Fruit fly (Drosophila melanogaster) whole organism, embryonic: ENCODE measurements around the gene Ilp6.

Experiments used
- CG10543 ChIP-seq: fragments of 200-800 bp; sonication (Bioruptor generic); optimal IDR thresholded peaks from 3 replicates; lab custom pipeline; 2017; ENCODE audit warnings: missing biosample characterization, mild to moderate bottlenecking, missing genetic modification characterization, moderate library complexity
- CG11504 ChIP-seq: fragments of 200-800 bp; sonication (Bioruptor generic); optimal IDR thresholded peaks from 3 replicates; lab custom pipeline; 2019; ENCODE audit warnings: missing biosample characterization, mild to moderate bottlenecking, missing genetic modification characterization, moderate library complexity
- CG1233 ChIP-seq: fragments of 200-800 bp; sonication (Bioruptor generic); optimal IDR thresholded peaks from 4 replicates; lab custom pipeline; 2018; ENCODE audit warnings: missing biosample characterization, mild to moderate bottlenecking, missing genetic modification characterization
- CG16813 ChIP-seq: fragments of 200-800 bp; sonication (Bioruptor generic); IDR thresholded peaks from 3 replicates; pipeline ENCODE4 v1.3.6; 2022; ENCODE audit warnings: missing biosample characterization, missing genetic modification characterization; ENCODE audit not compliant: partially characterized antibody
- CG17361 ChIP-seq: fragments of 200-800 bp; sonication (Bioruptor generic); IDR thresholded peaks from 3 replicates; pipeline ENCODE4 v1.3.6; 2022; ENCODE audit warnings: missing biosample characterization, missing genetic modification characterization
- CG17912 ChIP-seq: fragments of 200-800 bp; sonication (Bioruptor generic); optimal IDR thresholded peaks from 2 replicates; lab custom pipeline; 2018; ENCODE audit warnings: missing biosample characterization, mild to moderate bottlenecking, missing genetic modification characterization
- CG18262 ChIP-seq: fragments of 200-800 bp; optimal IDR thresholded peaks from 3 replicates; lab custom pipeline; 2019; ENCODE audit warnings: missing biosample characterization, mild to moderate bottlenecking, missing genetic modification characterization, moderate library complexity
- CG2116 ChIP-seq: fragments of 200-800 bp; sonication (Bioruptor generic); optimal IDR thresholded peaks from 3 replicates; lab custom pipeline; 2018; ENCODE audit warnings: missing biosample characterization, mild to moderate bottlenecking, missing genetic modification characterization
- CG34224 ChIP-seq: fragments of 200-800 bp; sonication (Bioruptor generic); IDR thresholded peaks from 3 replicates; pipeline ENCODE4 v1.3.6; 2022; ENCODE audit warnings: missing biosample characterization, missing genetic modification characterization; ENCODE audit not compliant: partially characterized antibody
- CG5180 ChIP-seq: fragments of 200-800 bp; sonication (Bioruptor generic); optimal IDR thresholded peaks from 3 replicates; lab custom pipeline; 2017; ENCODE audit warnings: missing biosample characterization, missing genetic modification characterization, mild to moderate bottlenecking, moderate library complexity, missing genetic modification reagents
- CG5245 ChIP-seq: fragments of 200-800 bp; sonication (Bioruptor generic); optimal IDR thresholded peaks from 3 replicates; lab custom pipeline; 2016; ENCODE audit warnings: missing biosample characterization, missing genetic modification characterization
- CG6854 ChIP-seq: fragments of 200-800 bp; sonication (Bioruptor generic); optimal IDR thresholded peaks from 3 replicates; lab custom pipeline; 2017; ENCODE audit warnings: missing biosample characterization, mild to moderate bottlenecking, missing genetic modification characterization
- CG7357 ChIP-seq: fragments of 200-800 bp; sonication (Bioruptor generic); IDR thresholded peaks from 3 replicates; pipeline ENCODE4 v1.3.6; 2022; ENCODE audit warnings: missing biosample characterization, missing genetic modification characterization
- CG8359 ChIP-seq: fragments of 200-800 bp; sonication (Bioruptor generic); optimal IDR thresholded peaks from 2 replicates; lab custom pipeline; 2017; ENCODE audit warnings: missing biosample characterization, mild to moderate bottlenecking, missing genetic modification characterization, borderline replicate concordance
- CG9609 ChIP-seq: fragments of 200-800 bp; sonication (Bioruptor generic); optimal IDR thresholded peaks from 3 replicates; lab custom pipeline; 2016; ENCODE audit warnings: missing biosample characterization, missing genetic modification characterization
- CG9932 ChIP-seq: fragments of 200-800 bp; sonication (Bioruptor generic); IDR thresholded peaks from 2 replicates; pipeline ENCODE4 v1.3.6; 2022; ENCODE audit warnings: missing biosample characterization, missing genetic modification characterization
- Deaf1 ChIP-seq: fragments of 200-800 bp; optimal IDR thresholded peaks from 3 replicates; lab custom pipeline; 2019; ENCODE audit warnings: missing biosample characterization, mild to moderate bottlenecking, missing genetic modification characterization, moderate library complexity
- Dip3 ChIP-seq: fragments of 200-800 bp; sonication (Bioruptor generic); optimal IDR thresholded peaks from 3 replicates; lab custom pipeline; 2016; ENCODE audit warnings: missing biosample characterization, missing genetic modification characterization
- Elba2 ChIP-seq: fragments of 200-800 bp; sonication (Bioruptor generic); optimal IDR thresholded peaks from 3 replicates; lab custom pipeline; 2016; ENCODE audit warnings: missing biosample characterization, missing genetic modification characterization
- H2.0 ChIP-seq: fragments of 200-800 bp; sonication (Bioruptor generic); IDR thresholded peaks from 2 replicates; pipeline ENCODE4 v1.3.6; 2022; ENCODE audit warnings: missing biosample characterization, missing genetic modification characterization
- Hr51 ChIP-seq, 2 experiments: fragments of 200-800 bp; sonication (Bioruptor generic); optimal IDR thresholded peaks; 2 replicates in 1 of 2; 3 replicates in 1 of 2; lab custom pipeline; 2016 to 2018; ENCODE audit warnings: missing biosample characterization in 2 of 2, missing genetic modification characterization in 2 of 2, mild to moderate bottlenecking in 1 of 2, moderate library complexity in 1 of 2
- Oli ChIP-seq: fragments of 200-800 bp; sonication (Bioruptor generic); optimal IDR thresholded peaks from 2 replicates; lab custom pipeline; 2018; ENCODE audit warnings: missing biosample characterization, mild to moderate bottlenecking, missing genetic modification characterization, moderate library complexity
- PHDP ChIP-seq: fragments of 200-800 bp; sonication (Bioruptor generic); optimal IDR thresholded peaks from 3 replicates; lab custom pipeline; 2018; ENCODE audit warnings: missing biosample characterization, mild to moderate bottlenecking, missing genetic modification characterization, moderate library complexity
- Ptx1 ChIP-seq: fragments of 200-800 bp; sonication (Bioruptor generic); IDR thresholded peaks from 2 replicates; pipeline ENCODE4 v1.3.6; 2022; ENCODE audit warnings: missing biosample characterization, missing genetic modification characterization
- Sry-δ ChIP-seq: fragments of 200-800 bp; sonication (Bioruptor generic); optimal IDR thresholded peaks from 2 replicates; lab custom pipeline; 2016; ENCODE audit warnings: missing biosample characterization, missing genetic modification characterization
- Xrp1 ChIP-seq: fragments of 200-800 bp; sonication (Bioruptor generic); IDR thresholded peaks from 2 replicates; pipeline ENCODE4 v1.3.6; 2022; ENCODE audit warnings: missing biosample characterization, missing genetic modification characterization
- bcd ChIP-seq: fragments of 200-800 bp; sonication (Bioruptor generic); optimal IDR thresholded peaks from 2 replicates; lab custom pipeline; 2017; ENCODE audit warnings: missing biosample characterization, mild to moderate bottlenecking, missing genetic modification characterization
- cad ChIP-seq: fragments of >200 bp; optimal IDR thresholded peaks from 2 replicates; lab custom pipeline; 2017; ENCODE audit warnings: missing biosample characterization, missing genetic modification characterization
- ewg ChIP-seq: fragments of 200-800 bp; sonication (Bioruptor generic); optimal IDR thresholded peaks from 3 replicates; lab custom pipeline; 2017; ENCODE audit warnings: mild to moderate bottlenecking, missing biosample characterization, missing genetic modification reagents, missing genetic modification characterization
- fd64A ChIP-seq: fragments of 200-800 bp; sonication (Bioruptor generic); optimal IDR thresholded peaks from 3 replicates; lab custom pipeline; 2018; ENCODE audit warnings: missing biosample characterization, mild to moderate bottlenecking, missing genetic modification characterization
- fru ChIP-seq: fragments of >200 bp; optimal IDR thresholded peaks from 2 replicates; lab custom pipeline; 2017
- grau ChIP-seq: fragments of 200-800 bp; optimal IDR thresholded peaks from 3 replicates; lab custom pipeline; 2019; ENCODE audit warnings: missing biosample characterization, mild to moderate bottlenecking, missing genetic modification characterization, moderate library complexity
- grn ChIP-seq: fragments of 200-800 bp; sonication (Bioruptor generic); optimal IDR thresholded peaks from 3 replicates; lab custom pipeline; 2017; ENCODE audit warnings: missing biosample characterization, missing genetic modification characterization
- gsb ChIP-seq: fragments of 200-800 bp; sonication (Bioruptor generic); IDR thresholded peaks from 2 replicates; pipeline ENCODE4 v1.3.6; 2022; ENCODE audit warnings: missing biosample characterization, missing genetic modification characterization
- gt ChIP-seq: fragments of 200-800 bp; sonication (Bioruptor generic); IDR thresholded peaks from 2 replicates; pipeline ENCODE4 v1.3.6; 2022; ENCODE audit warnings: missing biosample characterization, missing genetic modification characterization
- inv ChIP-seq: fragments of 200-800 bp; sonication (Bioruptor generic); IDR thresholded peaks from 2 replicates; pipeline ENCODE4 v1.3.6; 2022; ENCODE audit warnings: missing biosample characterization, missing genetic modification characterization; ENCODE audit not compliant: partially characterized antibody
- jing ChIP-seq: fragments of 200-800 bp; sonication (Bioruptor generic); optimal IDR thresholded peaks from 2 replicates; lab custom pipeline; 2018; ENCODE audit warnings: missing biosample characterization, mild to moderate bottlenecking, missing genetic modification characterization
- nerfin-2 ChIP-seq: fragments of 200-800 bp; sonication (Bioruptor generic); IDR thresholded peaks from 2 replicates; pipeline ENCODE4 v1.3.6; 2022; ENCODE audit warnings: missing biosample characterization, missing genetic modification characterization; ENCODE audit not compliant: partially characterized antibody
- odd ChIP-seq: fragments of 200-800 bp; sonication (Bioruptor generic); optimal IDR thresholded peaks from 2 replicates; lab custom pipeline; 2017; ENCODE audit warnings: missing biosample characterization, mild to moderate bottlenecking, missing genetic modification characterization
- otp ChIP-seq: fragments of 200-800 bp; sonication (Bioruptor generic); IDR thresholded peaks from 3 replicates; pipeline ENCODE4, ENCODE4 v1.3.6; 2022; ENCODE audit warnings: missing biosample characterization, missing genetic modification characterization
- sens-2 ChIP-seq: fragments of 200-800 bp; sonication (Bioruptor generic); IDR thresholded peaks from 2 replicates; pipeline ENCODE4 v1.3.6; 2022; ENCODE audit warnings: missing biosample characterization, missing genetic modification characterization
- sisA ChIP-seq: fragments of 200-800 bp; sonication (Bioruptor generic); IDR thresholded peaks from 2 replicates; pipeline ENCODE4 v1.3.6; 2022; ENCODE audit warnings: missing biosample characterization, missing genetic modification characterization
- tna ChIP-seq: fragments of 200-800 bp; sonication (Bioruptor generic); IDR thresholded peaks from 2 replicates; pipeline ENCODE4 v1.3.6; 2022; ENCODE audit warnings: missing biosample characterization, missing genetic modification characterization; ENCODE audit not compliant: partially characterized antibody
- trem ChIP-seq: fragments of 200-800 bp; optimal IDR thresholded peaks from 3 replicates; lab custom pipeline; 2019; ENCODE audit warnings: missing biosample characterization, mild to moderate bottlenecking, missing genetic modification characterization, moderate library complexity
- unc-4 ChIP-seq: fragments of 200-800 bp; sonication (Bioruptor generic); IDR thresholded peaks from 2 replicates; pipeline ENCODE4 v1.3.6; 2022; ENCODE audit warnings: missing biosample characterization, missing genetic modification characterization; ENCODE audit not compliant: partially characterized antibody
- yki ChIP-seq: fragments of >200 bp; optimal IDR thresholded peaks from 3 replicates; lab custom pipeline; 2018
- zen ChIP-seq: fragments of 200-800 bp; sonication (Bioruptor generic); optimal IDR thresholded peaks from 3 replicates; lab custom pipeline; 2018; ENCODE audit warnings: missing biosample characterization, mild to moderate bottlenecking, missing genetic modification characterization, moderate library complexity
- zfh1 ChIP-seq: fragments of 200-800 bp; sonication (Bioruptor generic); IDR thresholded peaks from 3 replicates; pipeline ENCODE4 v1.3.6; 2022; ENCODE audit warnings: missing biosample characterization, missing genetic modification characterization
- zfh2 ChIP-seq: fragments of 200-800 bp; sonication (Bioruptor generic); optimal IDR thresholded peaks from 2 replicates; lab custom pipeline; 2016; ENCODE audit warnings: missing biosample characterization, missing genetic modification characterization

Ilp6 gene

dm6 chrX:2297428-2298200, 36.8 kb downstream of the Ilp6 start (continued):
- TF ChIP-seq Dip3 (GFP tag; lab: Kevin White, UChicago) = peak; percentile 98
- TF ChIP-seq grau (tag; lab: Kevin White, UChicago) = peak; percentile 100
- peak; percentile 79 for TF ChIP-seq Sry-δ (GFP tag; lab: Kevin White, UChicago)
- TF ChIP-seq yki (lab: Kevin White, UChicago) = no peak
- no peak for TF ChIP-seq CG34224
- no peak for TF ChIP-seq fru (lab: Kevin White, UChicago)
- peak; percentile 99 for TF ChIP-seq fd64A (GFP tag; lab: Kevin White, UChicago)
- TF ChIP-seq CG17361 (GFP tag; lab: Robert Waterston, UW) = peak; percentile 97
- peak; percentile 98 for TF ChIP-seq Xrp1 (GFP tag; lab: Robert Waterston, UW)
- TF ChIP-seq gt (GFP tag; lab: Robert Waterston, UW) = peak; percentile 97
- peak; percentile 98 for TF ChIP-seq CG11504
- TF ChIP-seq CG8359 = peak; percentile 94
- no peak for TF ChIP-seq inv (GFP tag; lab: Robert Waterston, UW)
- TF ChIP-seq Deaf1 (tag; lab: Kevin White, UChicago) = peak; percentile 84
- peak; percentile 91 for TF ChIP-seq CG5180 (GFP tag; lab: Kevin White, UChicago)
- peak; percentile 99 for TF ChIP-seq Oli (tag; lab: Kevin White, UChicago)
- no peak for TF ChIP-seq cad (GFP tag; lab: Kevin White, UChicago)
- peak; percentile 96 for TF ChIP-seq gsb
- peak; percentile 98 for TF ChIP-seq PHDP (tag; lab: Kevin White, UChicago)
- peak; percentile 99 for TF ChIP-seq sisA (GFP tag; lab: Robert Waterston, UW)
- peak; percentile 98 for TF ChIP-seq sens-2 (GFP tag; lab: Robert Waterston, UW)
- TF ChIP-seq CG9932 = peak; percentile 96
- TF ChIP-seq CG5245 (GFP tag; lab: Kevin White, UChicago) = peak; percentile 99
- no peak for TF ChIP-seq CG16813
- peak; percentile 93 for TF ChIP-seq CG7357 (GFP tag; lab: Robert Waterston, UW)
- peak; percentile 98 for TF ChIP-seq ewg (GFP tag; lab: Kevin White, UChicago)
- TF ChIP-seq Elba2 (GFP tag; lab: Kevin White, UChicago) = peak; percentile 65
- no peak for TF ChIP-seq unc-4 (GFP tag; lab: Robert Waterston, UW)
- TF ChIP-seq odd (GFP tag; lab: Kevin White, UChicago) = peak; percentile 98
- TF ChIP-seq tna (GFP tag; lab: Robert Waterston, UW) = no peak
- TF ChIP-seq CG10543 (GFP tag; lab: Kevin White, UChicago) = peak; percentile 97
- TF ChIP-seq CG1233 = peak; percentile 97
- peak; percentile 98 for TF ChIP-seq CG18262
- peak; percentile 99 for TF ChIP-seq Ptx1 (GFP tag; lab: Robert Waterston, UW)
- TF ChIP-seq zfh2 (GFP tag; lab: Kevin White, UChicago) = peak; percentile 98
- TF ChIP-seq zen (tag; lab: Kevin White, UChicago) = peak; percentile 95
- peak; percentile 99 for TF ChIP-seq zfh1 (GFP tag; lab: Robert Waterston, UW)
- TF ChIP-seq jing (GFP tag; lab: Kevin White, UChicago) = peak; percentile 98
- TF ChIP-seq CG6854 = peak; percentile 95
- TF ChIP-seq otp (GFP tag; lab: Robert Waterston, UW) = peak; percentile 99
- TF ChIP-seq grn (GFP tag; lab: Kevin White, UChicago) = peak; percentile 87
- peak; percentile 98 for TF ChIP-seq H2.0 (GFP tag; lab: Robert Waterston, UW)
- peak; percentile 84 for TF ChIP-seq CG2116 (GFP tag; lab: Kevin White, UChicago)
- TF ChIP-seq CG9609 (GFP tag; lab: Kevin White, UChicago) = peak; percentile 99
- peak; percentile 97 for TF ChIP-seq CG17912 (GFP tag; lab: Kevin White, UChicago)
- TF ChIP-seq bcd (GFP tag; lab: Kevin White, UChicago) = peak; percentile 99
- TF ChIP-seq trem = peak; percentile 94
- TF ChIP-seq nerfin-2 (GFP tag; lab: Robert Waterston, UW) = no peak
- peak; percentile 98 for TF ChIP-seq Hr51 (GFP tag; optimal IDR thresholded peaks at IDR 0.05; lab: Kevin White, UChicago)
